Worm (Caenorhabditis elegans) whole organism, young adult: ENCODE measurements around the gene F43C11.12.

ENCODE experiments used
- B0336.3 ChIP-seq: fragments of 200-800 bp; sonication (Bioruptor generic); IDR thresholded peaks from 2 replicates; pipeline ENCODE4 v1.3.6; 2022; ENCODE audit warnings: missing genetic modification characterization, missing compliant biosample characterization
- C17E4.6 ChIP-seq: fragments of 200-800 bp; sonication (Bioruptor generic); IDR thresholded peaks from 2 replicates; pipeline ENCODE4 v1.3.6; 2022; ENCODE audit warnings: missing genetic modification reagents, missing genetic modification characterization, missing compliant biosample characterization
- F10E7.11 ChIP-seq: sonication (generic microtip); optimal IDR thresholded peaks from 2 replicates; lab custom pipeline; 2017; ENCODE audit warnings: mild to moderate bottlenecking, missing genetic modification characterization, moderate library complexity, missing compliant biosample characterization
- F23B12.7 ChIP-seq: sonication (generic microtip); optimal IDR thresholded peaks from 2 replicates; lab custom pipeline; 2017; ENCODE audit warnings: missing genetic modification characterization, mild to moderate bottlenecking, missing compliant biosample characterization, antibody characterized with exemption, moderate library complexity; ENCODE audit not compliant: insufficient read depth
- F52B5.7 ChIP-seq: sonication (generic microtip); optimal IDR thresholded peaks from 2 replicates; lab custom pipeline; 2016; ENCODE audit warnings: mild to moderate bottlenecking, missing genetic modification characterization, missing compliant biosample characterization
- Y67H2A.10 ChIP-seq: fragments of 200-800 bp; sonication (Bioruptor generic); conservative IDR thresholded peaks from 2 replicates; pipeline ENCODE4 v1.3.6; 2022; ENCODE audit warnings: missing genetic modification reagents, missing genetic modification characterization, missing compliant biosample characterization
- Y95B8A.8 ChIP-seq: fragments of 200-800 bp; sonication (Bioruptor generic); IDR thresholded peaks from 2 replicates; pipeline ENCODE4 v1.3.6; 2022; ENCODE audit warnings: missing genetic modification reagents, missing genetic modification characterization, missing compliant biosample characterization
- attf-5 ChIP-seq: fragments of 200-800 bp; sonication (Bioruptor generic); optimal IDR thresholded peaks from 2 replicates; lab custom pipeline; 2018; ENCODE audit warnings: mild to moderate bottlenecking, missing genetic modification characterization, missing compliant biosample characterization
- attf-6 ChIP-seq: fragments of 200-800 bp; sonication (Bioruptor generic); IDR thresholded peaks from 2 replicates; pipeline ENCODE4 v1.3.6; 2022; ENCODE audit warnings: missing genetic modification reagents, missing genetic modification characterization, missing compliant biosample characterization
- ccch-3 ChIP-seq: fragments of 200-800 bp; sonication (Bioruptor generic); optimal IDR thresholded peaks from 2 replicates; lab custom pipeline; 2018; ENCODE audit warnings: mild to moderate bottlenecking, missing genetic modification characterization, missing compliant biosample characterization
- cebp-2 ChIP-seq: fragments of 200-800 bp; sonication (Bioruptor generic); IDR thresholded peaks from 2 replicates; pipeline ENCODE4 v1.3.6; 2022; ENCODE audit warnings: missing genetic modification characterization, missing compliant biosample characterization
- ceh-100 ChIP-seq: fragments of 200-800 bp; sonication (Bioruptor generic); IDR thresholded peaks from 2 replicates; pipeline ENCODE4 v1.3.6; 2022; ENCODE audit warnings: missing genetic modification reagents, missing genetic modification characterization, missing compliant biosample characterization
- ceh-27 ChIP-seq: fragments of 200-800 bp; sonication (Bioruptor generic); optimal IDR thresholded peaks from 2 replicates; lab custom pipeline; 2018; ENCODE audit warnings: mild to moderate bottlenecking, missing genetic modification characterization, moderate library complexity, missing compliant biosample characterization
- chd-7 ChIP-seq: sonication (generic microtip); optimal IDR thresholded peaks from 2 replicates; lab custom pipeline; 2016; ENCODE audit warnings: mild to moderate bottlenecking, missing genetic modification characterization, moderate library complexity, missing compliant biosample characterization
- dpff-1 ChIP-seq: sonication (generic microtip); optimal IDR thresholded peaks from 2 replicates; lab custom pipeline; 2017; ENCODE audit warnings: mild to moderate bottlenecking, missing genetic modification characterization, missing compliant biosample characterization
- egl-18 ChIP-seq: fragments of 200-800 bp; sonication (Bioruptor generic); IDR thresholded peaks from 2 replicates; pipeline ENCODE4 v1.3.6; 2022; ENCODE audit warnings: missing genetic modification reagents, missing genetic modification characterization, missing compliant biosample characterization
- egrh-3 ChIP-seq: fragments of 200-800 bp; sonication (Bioruptor generic); IDR thresholded peaks from 2 replicates; pipeline ENCODE4 v1.3.6; 2022; ENCODE audit warnings: missing genetic modification reagents, missing genetic modification characterization, missing compliant biosample characterization
- ets-4 ChIP-seq: fragments of 200-800 bp; sonication (Bioruptor generic); optimal IDR thresholded peaks from 2 replicates; lab custom pipeline; 2018; ENCODE audit warnings: mild to moderate bottlenecking, missing genetic modification characterization, missing compliant biosample characterization
- gei-17 ChIP-seq: fragments of 200-800 bp; sonication (Bioruptor generic); optimal IDR thresholded peaks from 2 replicates; lab custom pipeline; 2018; ENCODE audit warnings: mild to moderate bottlenecking, missing genetic modification characterization, missing compliant biosample characterization
- him-1 ChIP-seq: sonication (generic microtip); optimal IDR thresholded peaks from 2 replicates; lab custom pipeline; 2016; ENCODE audit warnings: missing genotype, missing genetic modification reagents, missing genetic modification characterization, missing compliant biosample characterization
- hmg-1.2 ChIP-seq: fragments of 200-800 bp; sonication (Bioruptor generic); IDR thresholded peaks from 2 replicates; pipeline ENCODE4 v1.3.6; 2022; ENCODE audit warnings: missing genetic modification reagents, missing genetic modification characterization, missing compliant biosample characterization
- lin-26 ChIP-seq: fragments of 200-800 bp; sonication (Bioruptor generic); IDR thresholded peaks from 2 replicates; pipeline ENCODE4 v1.3.6; 2022; ENCODE audit warnings: missing genetic modification reagents, missing genetic modification characterization, missing compliant biosample characterization
- lin-35 ChIP-seq, 3 experiments: fragments of 150-350 bp in 2 of 3; sonication (generic microtip) in 1 of 3; optimal IDR thresholded peaks; 2 replicates each; lab custom pipeline; 2014 to 2018; ENCODE audit warnings: missing biosample characterization in 3 of 3, missing genetic modification characterization in 3 of 3, missing genetic modification reagents in 3 of 3
- lin-40 ChIP-seq: sonication (generic microtip); optimal IDR thresholded peaks from 2 replicates; lab custom pipeline; 2016; ENCODE audit warnings: missing genetic modification characterization, mild to moderate bottlenecking, missing compliant biosample characterization, missing genotype, missing genetic modification reagents
- lsl-1 ChIP-seq: fragments of 200-800 bp; sonication (Bioruptor generic); optimal IDR thresholded peaks from 2 replicates; lab custom pipeline; 2018; ENCODE audit warnings: mild to moderate bottlenecking, missing genetic modification characterization, moderate library complexity, missing compliant biosample characterization
- lsy-27 ChIP-seq: sonication (generic microtip); optimal IDR thresholded peaks from 2 replicates; lab custom pipeline; 2017; ENCODE audit warnings: missing genetic modification characterization, mild to moderate bottlenecking, missing compliant biosample characterization, antibody characterized with exemption, missing genotype, borderline replicate concordance; ENCODE audit not compliant: insufficient read depth
- madf-8 ChIP-seq: fragments of 200-800 bp; sonication (Bioruptor generic); conservative IDR thresholded peaks from 2 replicates; pipeline ENCODE4 v1.3.6; 2022; ENCODE audit warnings: missing genetic modification reagents, missing genetic modification characterization, missing compliant biosample characterization
- mcd-1 ChIP-seq: fragments of 200-800 bp; sonication (Bioruptor generic); IDR thresholded peaks from 2 replicates; pipeline ENCODE4 v1.3.6; 2022; ENCODE audit warnings: missing genetic modification reagents, missing genetic modification characterization, missing compliant biosample characterization
- nhr-179 ChIP-seq: sonication (generic microtip); optimal IDR thresholded peaks from 2 replicates; lab custom pipeline; 2016; ENCODE audit warnings: mild to moderate bottlenecking, missing genetic modification characterization, missing compliant biosample characterization
- nhr-27 ChIP-seq: fragments of 200-800 bp; sonication (Bioruptor generic); optimal IDR thresholded peaks from 2 replicates; lab custom pipeline; 2018; ENCODE audit warnings: mild to moderate bottlenecking, missing genetic modification characterization, moderate library complexity, missing compliant biosample characterization
- nhr-80 ChIP-seq: sonication (generic microtip); optimal IDR thresholded peaks from 2 replicates; lab custom pipeline; 2016; ENCODE audit warnings: missing genetic modification characterization, missing compliant biosample characterization
- rcor-1 ChIP-seq: fragments of 200-800 bp; sonication (Bioruptor generic); IDR thresholded peaks from 2 replicates; pipeline ENCODE4 v1.3.6; 2022; ENCODE audit warnings: missing genetic modification reagents, missing genetic modification characterization, missing compliant biosample characterization
- xnd-1 ChIP-seq: sonication (generic microtip); optimal IDR thresholded peaks from 2 replicates; lab custom pipeline; 2016; ENCODE audit warnings: missing genotype, missing genetic modification reagents, missing genetic modification characterization, missing compliant biosample characterization
- ztf-3 ChIP-seq: fragments of 200-800 bp; sonication (Bioruptor generic); optimal IDR thresholded peaks from 2 replicates; lab custom pipeline; 2018; ENCODE audit warnings: mild to moderate bottlenecking, missing genetic modification characterization, missing compliant biosample characterization

F43C11.12 gene

DNA sequence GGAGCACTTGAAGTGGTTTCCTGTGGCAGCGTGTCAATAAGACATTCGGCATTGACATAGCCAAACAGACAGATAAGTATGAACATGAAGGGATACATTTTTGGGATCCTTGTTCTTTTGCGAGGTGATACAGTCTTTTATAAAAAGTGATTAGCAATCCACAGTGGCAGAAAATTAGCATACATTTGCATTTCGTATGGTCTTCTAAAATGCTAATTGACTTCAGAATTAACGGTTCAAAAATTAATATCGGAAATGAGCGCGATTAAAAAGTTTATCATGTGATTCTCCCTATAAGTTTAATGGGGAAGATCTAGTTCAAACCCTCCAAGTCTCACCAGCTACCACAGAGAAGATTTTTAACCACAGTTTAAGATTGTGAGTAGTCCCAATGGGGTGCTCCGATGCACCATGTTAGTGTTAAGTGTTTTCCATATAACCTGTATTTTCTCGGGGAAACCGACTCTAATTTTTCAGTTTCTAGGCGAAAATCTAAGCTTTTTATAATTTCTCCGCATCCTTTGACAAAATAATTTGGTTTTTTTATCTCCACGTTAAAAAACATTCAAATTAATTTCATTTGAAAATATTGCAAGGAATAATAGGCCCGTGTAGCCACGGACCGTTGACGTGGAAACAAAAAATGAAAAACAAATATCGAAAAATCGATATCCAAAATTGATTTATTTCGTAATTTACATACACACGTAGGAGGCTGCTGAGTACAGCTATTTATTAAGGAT lies at the start of gene F43C11.12, which contains the start of gene F16G10.5:
Gene F43C11.12 (minus strand): TSS at position 101 of the 743 bp plus-strand sequence.
Gene F16G10.5 (plus strand): TSS at position 693 of the 743 bp plus-strand sequence.
- no peak for TF ChIP-seq egrh-3 (GFP tag; lab: Robert Waterston, UW)
- no peak for TF ChIP-seq rcor-1 (GFP tag; lab: Robert Waterston, UW)
- TF ChIP-seq chd-7 = no peak
- TF ChIP-seq nhr-27 = no peak
- TF ChIP-seq madf-8 (GFP tag; lab: Robert Waterston, UW) = no peak
- TF ChIP-seq C17E4.6 (GFP tag; lab: Robert Waterston, UW) = no peak
- TF ChIP-seq him-1 (tag; lab: Kevin White, UChicago) = no peak
- no peak for TF ChIP-seq gei-17 (GFP tag; lab: Kevin White, UChicago)
- TF ChIP-seq nhr-179 (tag; lab: Kevin White, UChicago) = no peak
- TF ChIP-seq Y67H2A.10 (GFP tag; lab: Robert Waterston, UW) = no peak
- TF ChIP-seq xnd-1 (tag; lab: Kevin White, UChicago) = no peak
- no peak for TF ChIP-seq egl-18

DNA sequence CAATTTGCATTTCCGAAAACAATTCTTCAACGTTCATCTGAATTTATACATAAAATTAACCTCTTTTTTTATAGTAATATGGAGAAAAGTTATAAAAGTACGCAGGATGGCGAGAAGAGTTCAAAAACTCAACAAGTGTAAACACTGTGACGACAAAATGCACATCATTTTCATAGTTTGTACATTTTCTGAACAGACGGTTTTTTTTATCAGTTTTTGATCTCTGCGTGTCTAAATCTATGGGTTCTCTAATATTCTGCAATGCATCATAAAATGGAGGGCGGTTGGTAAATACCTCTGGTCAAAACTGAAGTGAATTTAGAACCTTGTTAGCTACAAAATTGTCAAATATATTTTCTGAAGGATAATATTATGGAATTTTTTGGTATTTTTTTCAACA lies 48.9 kb upstream of the F43C11.12 start, which contains the start of gene fbxa-4:
Gene fbxa-4 (minus strand): TSS at position 93 of the 400 bp plus-strand sequence.
- TF ChIP-seq mcd-1 (GFP tag; lab: Robert Waterston, UW) (no peak), nhr-80 (tag; lab: Kevin White, UChicago) (peak; percentile 54)

DNA sequence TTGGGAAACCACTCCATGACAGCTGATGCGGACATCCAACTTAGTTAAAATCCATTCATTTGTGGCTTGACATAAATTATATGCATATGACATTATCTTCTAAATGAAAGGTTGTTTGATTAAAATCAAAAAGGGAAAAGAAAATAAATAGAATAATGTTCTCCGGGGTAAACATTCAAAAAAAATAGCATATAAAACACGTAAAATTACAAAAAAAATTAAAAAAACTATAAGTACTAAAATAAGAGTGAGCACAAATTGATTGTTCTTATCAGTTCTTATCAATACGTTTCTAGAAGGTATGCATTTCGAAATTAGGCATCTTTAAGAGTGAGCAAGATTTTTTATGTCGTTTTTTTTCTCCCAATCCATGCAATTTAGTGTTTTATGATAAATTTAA lies 46.1 kb upstream of the F43C11.12 start, which contains the start of gene fbxa-182:
Gene fbxa-182 (minus strand): TSS at position 101 of the 400 bp plus-strand sequence.
- TF ChIP-seq hmg-1.2 (GFP tag; lab: Robert Waterston, UW) = no peak
- no peak for TF ChIP-seq lsy-27 (tag; lab: Kevin White, UChicago)
- TF ChIP-seq cebp-2 (GFP tag; lab: Robert Waterston, UW) = no peak
- no peak for TF ChIP-seq lin-35 (GFP tag; optimal IDR thresholded peaks at IDR 0.05; lab: Kevin White, UChicago)
- TF ChIP-seq ceh-27 (GFP tag; lab: Kevin White, UChicago) = no peak
- TF ChIP-seq ccch-3 = no peak
- no peak for TF ChIP-seq B0336.3
- no peak for TF ChIP-seq ets-4 (GFP tag; lab: Kevin White, UChicago)
- no peak for TF ChIP-seq attf-6 (GFP tag; lab: Robert Waterston, UW)
- no peak for TF ChIP-seq lin-40
- no peak for TF ChIP-seq dpff-1
- TF ChIP-seq F52B5.7 = no peak
- no peak for TF ChIP-seq lsl-1 (GFP tag; lab: Kevin White, UChicago)
- no peak for TF ChIP-seq attf-5 (GFP tag; lab: Kevin White, UChicago)
- TF ChIP-seq lin-26 (GFP tag; lab: Robert Waterston, UW) = no peak
- no peak for TF ChIP-seq F23B12.7 (tag; lab: Kevin White, UChicago)
- no peak for TF ChIP-seq Y95B8A.8 (GFP tag; lab: Robert Waterston, UW)
- TF ChIP-seq ceh-100 (GFP tag; lab: Robert Waterston, UW) = no peak
- TF ChIP-seq F10E7.11 (tag; lab: Kevin White, UChicago) = no peak
- no peak for TF ChIP-seq ztf-3
